Fruit fly (Drosophila melanogaster): ENCODE results near the gene CG4770.
A peak's percentile ranks its signal among the peaks of the same experiment; 100 is the strongest.

The CG4770 gene

DNA sequence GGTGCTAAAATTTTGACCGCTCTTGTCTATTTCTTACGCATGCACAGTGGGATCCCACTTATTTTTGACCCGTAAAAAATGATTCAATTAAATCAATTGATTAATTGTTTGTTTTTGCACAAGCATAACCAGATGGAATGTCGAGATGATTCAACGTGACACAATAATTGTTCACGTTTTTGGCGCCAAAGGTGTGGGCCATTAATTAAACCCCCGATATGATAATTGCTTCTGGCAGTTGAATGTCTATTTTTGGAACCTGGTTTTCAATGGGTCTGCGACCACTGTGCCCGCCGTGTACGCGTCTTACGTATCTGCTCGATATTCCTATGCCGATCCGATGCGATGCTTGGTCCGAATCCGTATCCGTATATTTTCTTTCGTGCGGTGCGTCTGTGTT is 26.3 kb upstream of the CG4770 start:
- TF ChIP-seq CG7101 (tag; optimal IDR thresholded peaks at IDR 0.05): peak; percentile 14
- peak; percentile 15 for TF ChIP-seq CG12768 (GFP tag; optimal IDR thresholded peaks at IDR 0.05)
- TF ChIP-seq CG11617 (GFP tag; optimal IDR thresholded peaks at IDR 0.05): no peak
- peak; percentile 35 for TF ChIP-seq toe (GFP tag; optimal IDR thresholded peaks at IDR 0.05)
- TF ChIP-seq kay (GFP tag; ENCODE audit: borderline replicate concordance): no peak
- no peak for TF ChIP-seq Clk (GFP tag; optimal IDR thresholded peaks at IDR 0.05)
- peak; percentile 15 for TF ChIP-seq CG14711 (tag; optimal IDR thresholded peaks at IDR 0.05)
- TF ChIP-seq CG7045 (GFP tag; optimal IDR thresholded peaks at IDR 0.05): peak; percentile 28
- TF ChIP-seq Hr96 (GFP tag; optimal IDR thresholded peaks at IDR 0.05): peak; percentile 35

- TF ChIP-seq CG12768 (GFP tag; optimal IDR thresholded peaks at IDR 0.05) (no peak), CG7101 (tag; optimal IDR thresholded peaks at IDR 0.05) (no peak)
Measured at dm6 chr3R:19895305-19895704, 23.0 kb upstream of the CG4770 start.

DNA sequence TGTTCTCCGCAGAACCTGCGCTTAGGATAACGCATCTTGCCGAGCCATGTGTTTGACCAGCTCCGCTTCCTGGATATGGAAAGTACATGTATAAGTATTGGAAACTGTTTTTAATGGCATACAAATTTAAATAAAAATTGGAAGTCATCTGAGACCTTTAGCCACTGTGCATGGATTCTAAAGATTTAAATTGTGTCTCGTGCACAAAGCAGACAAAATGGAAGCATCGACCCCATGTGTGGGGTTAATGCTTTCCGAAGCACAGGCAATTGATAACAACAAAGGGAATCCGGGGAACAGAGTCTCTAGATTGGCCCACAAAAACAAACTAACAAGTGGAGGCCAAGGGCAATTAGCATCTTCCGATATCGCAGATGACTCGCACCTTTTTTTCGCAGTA is 16.6 kb upstream of the CG4770 start:
- TF ChIP-seq Clk (GFP tag; optimal IDR thresholded peaks at IDR 0.05): no peak
- no peak for TF ChIP-seq CG12768 (GFP tag; optimal IDR thresholded peaks at IDR 0.05)
- TF ChIP-seq cic (GFP tag; optimal IDR thresholded peaks at IDR 0.05): no peak
- no peak for TF ChIP-seq bab1 (GFP tag; optimal IDR thresholded peaks at IDR 0.05)
- TF ChIP-seq Mnt (GFP tag; optimal IDR thresholded peaks at IDR 0.05): no peak
- no peak for TF ChIP-seq cnc (optimal IDR thresholded peaks at IDR 0.05)
- TF ChIP-seq toe (GFP tag; optimal IDR thresholded peaks at IDR 0.05): no peak

- TF ChIP-seq CG7101 (tag; optimal IDR thresholded peaks at IDR 0.05) (no peak), Crg-1 (GFP tag; optimal IDR thresholded peaks at IDR 0.05) (no peak), CG5204 (GFP tag; optimal IDR thresholded peaks at IDR 0.05) (no peak), toe (GFP tag; optimal IDR thresholded peaks at IDR 0.05) (no peak), tj (GFP tag; optimal IDR thresholded peaks at IDR 0.05) (no peak)
Measured at dm6 chr3R:19902328-19902727, 16.0 kb upstream of the CG4770 start.

DNA sequence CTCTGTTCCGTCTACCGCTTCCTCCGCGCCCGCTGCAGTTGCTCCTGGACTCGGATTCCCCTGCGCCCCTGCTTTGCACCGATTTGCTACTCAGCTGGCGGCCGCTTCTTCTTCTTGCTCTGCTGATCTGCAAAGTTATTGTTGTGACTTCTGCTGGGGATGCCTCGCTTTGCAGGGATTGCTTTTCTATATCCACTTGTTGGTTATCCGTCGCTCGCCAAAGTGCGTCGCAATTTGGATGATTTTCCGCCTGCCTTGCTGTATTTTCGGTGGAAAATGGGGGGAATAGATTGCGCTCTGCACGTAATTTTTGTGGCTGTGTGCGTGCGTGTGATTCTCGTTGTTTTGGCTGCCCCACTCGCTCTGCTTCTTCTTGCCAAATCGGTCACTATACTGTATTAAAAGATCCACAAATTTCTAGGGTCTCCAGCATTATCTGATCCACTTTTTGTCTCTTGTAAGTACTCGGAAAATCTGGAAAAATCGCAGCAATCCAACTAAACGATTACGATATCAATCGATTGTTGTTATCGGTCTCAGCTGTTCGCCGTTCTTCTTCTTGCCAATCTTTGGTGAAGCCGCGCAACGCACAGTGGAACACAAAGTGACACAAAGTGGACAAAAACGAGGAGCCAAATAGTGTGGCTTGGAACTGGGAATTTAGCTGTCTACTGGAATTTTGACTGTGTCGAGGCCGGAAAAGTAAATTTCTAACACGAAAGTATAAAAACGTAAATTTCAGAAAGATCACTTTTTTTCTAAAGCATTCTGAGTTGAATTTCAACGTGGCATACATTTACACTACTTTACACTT is 15.2 kb upstream of the CG4770 start, which contains the start of gene ClpX:
TSS of gene ClpX (minus strand) at position 764 of the 814 bp plus-strand sequence.
- TF ChIP-seq bab1 (GFP tag; optimal IDR thresholded peaks at IDR 0.05): peak; percentile 68
- TF ChIP-seq CG5204 (GFP tag; optimal IDR thresholded peaks at IDR 0.05): no peak
- peak; percentile 29 for TF ChIP-seq pad (GFP tag; optimal IDR thresholded peaks at IDR 0.05)
- TF ChIP-seq Hr96 (GFP tag; optimal IDR thresholded peaks at IDR 0.05): no peak
- TF ChIP-seq tj (GFP tag; optimal IDR thresholded peaks at IDR 0.05): peak; percentile 64
- TF ChIP-seq Mnt (GFP tag; optimal IDR thresholded peaks at IDR 0.05): peak; percentile 82
- peak; percentile 12 for TF ChIP-seq CG11617 (GFP tag; optimal IDR thresholded peaks at IDR 0.05)
- TF ChIP-seq cic (GFP tag; optimal IDR thresholded peaks at IDR 0.05): peak; percentile 37

dm6 chr3R:19904865-19905373 is 13.4 kb upstream of the CG4770 start, which contains the start of the genes Surf6 and RhoGAP92B:
Surf6 (minus strand) TSS chr3R:19904868.
RhoGAP92B (plus strand) TSS chr3R:19905164.
- peak; percentile 72 for TF ChIP-seq tj (GFP tag; optimal IDR thresholded peaks at IDR 0.05)
- peak; percentile 46 for TF ChIP-seq Crg-1 (GFP tag; optimal IDR thresholded peaks at IDR 0.05)
- peak; percentile 38 for TF ChIP-seq CG33017 (tag; optimal IDR thresholded peaks at IDR 0.05)
- TF ChIP-seq CG12768 (GFP tag; optimal IDR thresholded peaks at IDR 0.05): peak; percentile 77
- TF ChIP-seq CG5204 (GFP tag; optimal IDR thresholded peaks at IDR 0.05): no peak
- peak; percentile 43 for TF ChIP-seq ovo (GFP tag; optimal IDR thresholded peaks at IDR 0.05)
- TF ChIP-seq CG7101 (tag; optimal IDR thresholded peaks at IDR 0.05): peak; percentile 63
- peak; percentile 51 for TF ChIP-seq CG1620 (GFP tag; optimal IDR thresholded peaks at IDR 0.05)
- peak; percentile 36 for TF ChIP-seq Clk (GFP tag; optimal IDR thresholded peaks at IDR 0.05)
- TF ChIP-seq CG14711 (tag; optimal IDR thresholded peaks at IDR 0.05): peak; percentile 74
- TF ChIP-seq Mnt (GFP tag; optimal IDR thresholded peaks at IDR 0.05): peak; percentile 98
- peak; percentile 61 for TF ChIP-seq CG7045 (GFP tag; optimal IDR thresholded peaks at IDR 0.05)
- peak; percentile 94 for TF ChIP-seq kay (GFP tag; ENCODE audit: borderline replicate concordance)
- no peak for TF ChIP-seq toe (GFP tag; optimal IDR thresholded peaks at IDR 0.05)
- peak; percentile 58 for TF ChIP-seq pad (GFP tag; optimal IDR thresholded peaks at IDR 0.05)
- peak; percentile 80 for TF ChIP-seq cic (GFP tag; optimal IDR thresholded peaks at IDR 0.05)
- peak; percentile 92 for TF ChIP-seq bab1 (GFP tag; optimal IDR thresholded peaks at IDR 0.05)
- TF ChIP-seq CG11617 (GFP tag; optimal IDR thresholded peaks at IDR 0.05): peak; percentile 78
- no peak for TF ChIP-seq cnc (optimal IDR thresholded peaks at IDR 0.05)
- no peak for TF ChIP-seq Hr96 (GFP tag; optimal IDR thresholded peaks at IDR 0.05)

DNA sequence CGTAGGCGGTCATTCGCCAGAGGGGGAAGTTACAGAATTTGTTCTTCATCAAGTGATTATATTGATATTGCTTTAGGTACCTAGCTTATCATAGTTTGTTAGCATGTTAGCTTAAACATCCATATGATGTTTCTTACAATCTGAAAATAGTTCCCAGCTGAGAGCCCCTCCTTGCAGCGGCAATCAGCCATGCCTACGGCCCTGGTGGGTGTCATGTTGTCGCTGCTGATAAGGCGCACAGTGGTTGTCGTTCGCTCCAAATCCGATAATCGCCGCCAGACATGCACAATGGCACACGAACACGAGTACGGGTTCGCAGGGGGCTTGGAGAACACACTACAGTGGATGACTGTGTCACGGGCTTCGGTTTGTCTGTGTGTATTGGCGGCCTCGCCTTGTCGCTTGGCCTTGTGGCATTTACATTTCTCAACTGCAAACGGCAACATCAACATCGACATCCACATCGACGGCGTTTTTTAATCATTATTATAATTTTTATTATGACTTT is 12.3 kb upstream of the CG4770 start:
- TF ChIP-seq CG1620 (GFP tag; optimal IDR thresholded peaks at IDR 0.05): peak; percentile 67
- peak; percentile 51 for TF ChIP-seq ovo (GFP tag; optimal IDR thresholded peaks at IDR 0.05)
- peak; percentile 88 for TF ChIP-seq CG7101 (tag; optimal IDR thresholded peaks at IDR 0.05)
- peak; percentile 62 for TF ChIP-seq tj (GFP tag; optimal IDR thresholded peaks at IDR 0.05)
- peak; percentile 53 for TF ChIP-seq pad (GFP tag; optimal IDR thresholded peaks at IDR 0.05)
- peak; percentile 87 for TF ChIP-seq CG12768 (GFP tag; optimal IDR thresholded peaks at IDR 0.05)
- TF ChIP-seq cnc (optimal IDR thresholded peaks at IDR 0.05): no peak
- TF ChIP-seq Mnt (GFP tag; optimal IDR thresholded peaks at IDR 0.05): peak; percentile 78
- TF ChIP-seq Crg-1 (GFP tag; optimal IDR thresholded peaks at IDR 0.05): peak; percentile 59
- TF ChIP-seq cic (GFP tag; optimal IDR thresholded peaks at IDR 0.05): peak; percentile 73
- TF ChIP-seq CG14711 (tag; optimal IDR thresholded peaks at IDR 0.05): peak; percentile 75
- TF ChIP-seq Hr96 (GFP tag; optimal IDR thresholded peaks at IDR 0.05): peak; percentile 73
- no peak for TF ChIP-seq kay (GFP tag; ENCODE audit: borderline replicate concordance)
- TF ChIP-seq toe (GFP tag; optimal IDR thresholded peaks at IDR 0.05): peak; percentile 24
- TF ChIP-seq bab1 (GFP tag; optimal IDR thresholded peaks at IDR 0.05): peak; percentile 38
- peak; percentile 91 for TF ChIP-seq CG33017 (tag; optimal IDR thresholded peaks at IDR 0.05)
- peak; percentile 70 for TF ChIP-seq CG7045 (GFP tag; optimal IDR thresholded peaks at IDR 0.05)
- TF ChIP-seq CG11617 (GFP tag; optimal IDR thresholded peaks at IDR 0.05): peak; percentile 85
- TF ChIP-seq Clk (GFP tag; optimal IDR thresholded peaks at IDR 0.05): peak; percentile 66
- TF ChIP-seq CG5204 (GFP tag; optimal IDR thresholded peaks at IDR 0.05): peak; percentile 85
